Worm (Caenorhabditis elegans): ENCODE data around the gene C03G6.17.

ce11 chrV:7332253-7332652 is 48.7 kb downstream of the C03G6.17 start, which contains the start of gene F10G2.1:
- TF ChIP-seq elt-1 (tag; optimal IDR thresholded peaks at IDR 0.05) (no peak), F13H6.1 (tag; optimal IDR thresholded peaks at IDR 0.05) (no peak), lsy-2 (tag; optimal IDR thresholded peaks at IDR 0.05) (no peak), mab-5 (tag; optimal IDR thresholded peaks at IDR 0.05) (no peak), nhr-12 (tag; optimal IDR thresholded peaks at IDR 0.05) (no peak), ama-1 (optimal IDR thresholded peaks at IDR 0.05) (no peak), nhr-77 (tag; optimal IDR thresholded peaks at IDR 0.05) (no peak), nhr-21 (tag; optimal IDR thresholded peaks at IDR 0.05) (no peak), nhr-6 (tag; optimal IDR thresholded peaks at IDR 0.05) (no peak), ceh-82 (tag; optimal IDR thresholded peaks at IDR 0.05) (no peak), sma-9 (GFP tag; optimal IDR thresholded peaks at IDR 0.05) (no peak), sma-9 (tag; optimal IDR thresholded peaks at IDR 0.05) (no peak), lin-13 (GFP tag; optimal IDR thresholded peaks at IDR 0.05) (no peak), skn-1 (tag; optimal IDR thresholded peaks at IDR 0.05) (no peak)

Measured in whole organism, L2 larva.